Worm (Caenorhabditis elegans): ENCODE measurements around the gene str-90.

- TF ChIP-seq blmp-1 (tag; optimal IDR thresholded peaks at IDR 0.05; ENCODE audit: insufficient read depth) (no peak), lin-39 (tag; optimal IDR thresholded peaks at IDR 0.05) (no peak), zag-1 (tag; optimal IDR thresholded peaks at IDR 0.05) (no peak), unc-62 (GFP tag; optimal IDR thresholded peaks at IDR 0.05) (no peak), R02D3.7 (tag; optimal IDR thresholded peaks at IDR 0.05) (no peak), elt-3 (tag; optimal IDR thresholded peaks at IDR 0.05) (no peak), nhr-237 (tag; optimal IDR thresholded peaks at IDR 0.05) (no peak), aly-2 (tag; optimal IDR thresholded peaks at IDR 0.05) (no peak), snpc-4 (tag; optimal IDR thresholded peaks at IDR 0.05) (no peak), lin-13 (GFP tag; optimal IDR thresholded peaks at IDR 0.05) (no peak), egl-27 (tag; optimal IDR thresholded peaks at IDR 0.05) (no peak)
These were observed 48.9 kb upstream of the str-90 start, which contains the start of gene ZC513.2 for ce11 chrV:8054130-8054529.
